Fruit fly (Drosophila melanogaster) whole organism, embryonic: ENCODE measurements around the gene Vps39.

ENCODE experiments used
- Atf-2 ChIP-seq: fragments of 200-800 bp; sonication (Bioruptor generic); optimal IDR thresholded peaks from 2 replicates; lab custom pipeline; 2016; ENCODE audit warnings: missing biosample characterization, missing genetic modification characterization
- BEAF-32 ChIP-seq: fragments of 200-800 bp; sonication (Bioruptor generic); optimal IDR thresholded peaks from 3 replicates; lab custom pipeline; 2017; ENCODE audit warnings: missing biosample characterization, missing genetic modification characterization, mild to moderate bottlenecking, moderate library complexity, missing genetic modification reagents
- Blimp-1 ChIP-seq: fragments of 200-800 bp; sonication (Bioruptor generic); optimal IDR thresholded peaks from 3 replicates; lab custom pipeline; 2018; ENCODE audit warnings: missing biosample characterization, missing genetic modification characterization, mild to moderate bottlenecking, moderate library complexity, missing genetic modification reagents
- CG10267 ChIP-seq: fragments of 200-800 bp; sonication (Bioruptor generic); optimal IDR thresholded peaks from 2 replicates; lab custom pipeline; 2018; ENCODE audit warnings: missing biosample characterization, mild to moderate bottlenecking, missing genetic modification characterization, moderate library complexity
- CG10543 ChIP-seq: fragments of 200-800 bp; sonication (Bioruptor generic); optimal IDR thresholded peaks from 3 replicates; lab custom pipeline; 2017; ENCODE audit warnings: missing biosample characterization, mild to moderate bottlenecking, missing genetic modification characterization, moderate library complexity
- CG11504 ChIP-seq: fragments of 200-800 bp; sonication (Bioruptor generic); optimal IDR thresholded peaks from 3 replicates; lab custom pipeline; 2019; ENCODE audit warnings: missing biosample characterization, mild to moderate bottlenecking, missing genetic modification characterization, moderate library complexity
- CG11696 ChIP-seq: fragments of 200-800 bp; sonication (Bioruptor generic); IDR thresholded peaks from 2 replicates; pipeline ENCODE4 v1.3.6; 2022; ENCODE audit warnings: missing biosample characterization, missing genetic modification characterization
- CG13424 ChIP-seq: fragments of 200-800 bp; sonication (Bioruptor generic); optimal IDR thresholded peaks from 2 replicates; lab custom pipeline; 2019; ENCODE audit warnings: missing biosample characterization, mild to moderate bottlenecking, missing genetic modification characterization, moderate library complexity
- CG16813 ChIP-seq: fragments of 200-800 bp; sonication (Bioruptor generic); IDR thresholded peaks from 3 replicates; pipeline ENCODE4 v1.3.6; 2022; ENCODE audit warnings: missing biosample characterization, missing genetic modification characterization; ENCODE audit not compliant: partially characterized antibody
- CG18262 ChIP-seq: fragments of 200-800 bp; optimal IDR thresholded peaks from 3 replicates; lab custom pipeline; 2019; ENCODE audit warnings: missing biosample characterization, mild to moderate bottlenecking, missing genetic modification characterization, moderate library complexity
- CG1832 ChIP-seq: fragments of 200-800 bp; sonication (Bioruptor generic); optimal IDR thresholded peaks from 2 replicates; lab custom pipeline; 2017; ENCODE audit warnings: missing biosample characterization, mild to moderate bottlenecking, missing genetic modification characterization, inconsistent platforms
- CG30020 ChIP-seq: fragments of 200-800 bp; optimal IDR thresholded peaks from 2 replicates; lab custom pipeline; 2019; ENCODE audit warnings: missing biosample characterization, mild to moderate bottlenecking, missing genetic modification characterization, moderate library complexity
- CG3281 ChIP-seq: fragments of 200-800 bp; sonication (Bioruptor generic); optimal IDR thresholded peaks from 3 replicates; lab custom pipeline; 2017; ENCODE audit warnings: missing biosample characterization, mild to moderate bottlenecking, missing genetic modification characterization
- CG33557 ChIP-seq: fragments of 200-800 bp; sonication (Bioruptor generic); optimal IDR thresholded peaks from 2 replicates; lab custom pipeline; 2019; ENCODE audit warnings: missing biosample characterization, mild to moderate bottlenecking, missing genetic modification characterization, moderate library complexity
- CG34422 ChIP-seq: fragments of 200-800 bp; sonication (Bioruptor generic); IDR thresholded peaks from 3 replicates; pipeline ENCODE4 v1.3.6; 2022; ENCODE audit warnings: missing biosample characterization, missing genetic modification characterization
- CG3726 ChIP-seq: fragments of 200-800 bp; sonication (Bioruptor generic); IDR thresholded peaks from 3 replicates; pipeline ENCODE4, ENCODE4 v1.3.6; 2022; ENCODE audit warnings: missing biosample characterization, missing genetic modification characterization
- CG4328 ChIP-seq: fragments of 200-800 bp; sonication (Bioruptor generic); optimal IDR thresholded peaks from 3 replicates; lab custom pipeline; 2017; ENCODE audit warnings: missing biosample characterization, missing genetic modification reagents, missing genetic modification characterization
- CG5953 ChIP-seq: fragments of 200-800 bp; sonication (Bioruptor generic); IDR thresholded peaks from 2 replicates; pipeline ENCODE4 v1.3.6; 2022; ENCODE audit warnings: missing biosample characterization, missing genetic modification characterization
- CG6654 ChIP-seq: fragments of 200-800 bp; sonication (Bioruptor generic); optimal IDR thresholded peaks from 2 replicates; lab custom pipeline; 2017; ENCODE audit warnings: missing biosample characterization, mild to moderate bottlenecking, missing genetic modification characterization
- CG7271 ChIP-seq: fragments of 200-800 bp; sonication (Bioruptor generic); optimal IDR thresholded peaks from 2 replicates; lab custom pipeline; 2018; ENCODE audit warnings: missing biosample characterization, mild to moderate bottlenecking, missing genetic modification characterization, moderate library complexity
- CG7928 ChIP-seq: fragments of 200-800 bp; sonication (Bioruptor generic); optimal IDR thresholded peaks from 2 replicates; lab custom pipeline; 2017; ENCODE audit warnings: missing biosample characterization, mild to moderate bottlenecking, missing genetic modification characterization
- CG8359 ChIP-seq: fragments of 200-800 bp; sonication (Bioruptor generic); optimal IDR thresholded peaks from 2 replicates; lab custom pipeline; 2017; ENCODE audit warnings: missing biosample characterization, mild to moderate bottlenecking, missing genetic modification characterization, borderline replicate concordance
- CG8924 ChIP-seq: fragments of 200-800 bp; optimal IDR thresholded peaks from 3 replicates; lab custom pipeline; 2019; ENCODE audit warnings: missing biosample characterization, mild to moderate bottlenecking, missing genetic modification characterization, moderate library complexity
- D19B ChIP-seq: fragments of 200-800 bp; sonication (Bioruptor generic); optimal IDR thresholded peaks from 2 replicates; lab custom pipeline; 2017; ENCODE audit warnings: missing biosample characterization, mild to moderate bottlenecking, missing genetic modification characterization
- Deaf1 ChIP-seq: fragments of 200-800 bp; optimal IDR thresholded peaks from 3 replicates; lab custom pipeline; 2019; ENCODE audit warnings: missing biosample characterization, mild to moderate bottlenecking, missing genetic modification characterization, moderate library complexity
- Dek ChIP-seq: fragments of 200-800 bp; sonication (Bioruptor generic); optimal IDR thresholded peaks from 3 replicates; lab custom pipeline; 2019; ENCODE audit warnings: missing biosample characterization, mild to moderate bottlenecking, missing genetic modification characterization, moderate library complexity
- E2f1 ChIP-seq: fragments of 200-800 bp; sonication (Bioruptor generic); IDR thresholded peaks from 2 replicates; pipeline ENCODE4 v1.3.6; 2022; ENCODE audit warnings: missing biosample characterization, missing genetic modification characterization
- Fer1 ChIP-seq: fragments of 200-800 bp; sonication (Bioruptor generic); optimal IDR thresholded peaks from 2 replicates; lab custom pipeline; 2017; ENCODE audit warnings: missing biosample characterization, mild to moderate bottlenecking, missing genetic modification characterization
- Meics ChIP-seq: fragments of 200-800 bp; sonication (Bioruptor generic); optimal IDR thresholded peaks from 2 replicates; lab custom pipeline; 2017; ENCODE audit warnings: missing biosample characterization, mild to moderate bottlenecking, missing genetic modification characterization
- Rx ChIP-seq: fragments of 200-800 bp; sonication (Bioruptor generic); IDR thresholded peaks from 2 replicates; pipeline ENCODE4 v1.3.6; 2022; ENCODE audit warnings: missing biosample characterization, missing genetic modification characterization
- ab ChIP-seq: fragments of 200-800 bp; sonication (Bioruptor generic); optimal IDR thresholded peaks from 2 replicates; lab custom pipeline; 2016; ENCODE audit warnings: missing biosample characterization, missing genetic modification characterization
- cas ChIP-seq: fragments of 200-800 bp; sonication (Bioruptor generic); IDR thresholded peaks from 2 replicates; pipeline ENCODE4 v1.3.6; 2022; ENCODE audit warnings: missing biosample characterization, missing genetic modification characterization
- cwo ChIP-seq: fragments of 200-800 bp; sonication (Bioruptor generic); optimal IDR thresholded peaks from 3 replicates; lab custom pipeline; 2017; ENCODE audit warnings: missing biosample characterization, missing genetic modification characterization, mild to moderate bottlenecking, moderate library complexity, missing genetic modification reagents
- ewg ChIP-seq: fragments of 200-800 bp; sonication (Bioruptor generic); optimal IDR thresholded peaks from 3 replicates; lab custom pipeline; 2017; ENCODE audit warnings: mild to moderate bottlenecking, missing biosample characterization, missing genetic modification reagents, missing genetic modification characterization
- gce ChIP-seq: fragments of 200-800 bp; sonication (Bioruptor generic); IDR thresholded peaks from 3 replicates; pipeline ENCODE4 v1.3.6; 2022; ENCODE audit warnings: missing biosample characterization, missing genetic modification characterization
- gcm2 ChIP-seq: fragments of 200-800 bp; sonication (Bioruptor generic); optimal IDR thresholded peaks from 2 replicates; lab custom pipeline; 2016; ENCODE audit warnings: missing biosample characterization, missing genetic modification characterization
- gem ChIP-seq: fragments of 200-800 bp; sonication (Bioruptor generic); optimal IDR thresholded peaks from 2 replicates; lab custom pipeline; 2019; ENCODE audit warnings: missing biosample characterization, mild to moderate bottlenecking, missing genetic modification characterization, moderate library complexity
- grn ChIP-seq: fragments of 200-800 bp; sonication (Bioruptor generic); optimal IDR thresholded peaks from 3 replicates; lab custom pipeline; 2017; ENCODE audit warnings: missing biosample characterization, missing genetic modification characterization
- hbn ChIP-seq: fragments of 200-800 bp; sonication (Bioruptor generic); IDR thresholded peaks from 2 replicates; pipeline ENCODE4 v1.3.6; 2022; ENCODE audit warnings: missing biosample characterization, missing genetic modification characterization; ENCODE audit not compliant: partially characterized antibody
- inv ChIP-seq: fragments of 200-800 bp; sonication (Bioruptor generic); IDR thresholded peaks from 2 replicates; pipeline ENCODE4 v1.3.6; 2022; ENCODE audit warnings: missing biosample characterization, missing genetic modification characterization; ENCODE audit not compliant: partially characterized antibody
- lmd ChIP-seq: fragments of 200-800 bp; sonication (Bioruptor generic); IDR thresholded peaks from 2 replicates; pipeline ENCODE4 v1.3.6; 2022; ENCODE audit warnings: missing biosample characterization, missing genetic modification characterization
- lola ChIP-seq, 3 experiments: fragments of >200 bp in 2 of 3; fragments of 200-800 bp in 1 of 3; sonication (Bioruptor generic) in 1 of 3; optimal IDR thresholded peaks; 2 replicates each; lab custom pipeline; 2017 to 2019; ENCODE audit warnings: missing biosample characterization in 3 of 3, missing genetic modification characterization in 3 of 3, mild to moderate bottlenecking in 1 of 3, moderate library complexity in 1 of 3
- odd ChIP-seq: fragments of 200-800 bp; sonication (Bioruptor generic); optimal IDR thresholded peaks from 2 replicates; lab custom pipeline; 2017; ENCODE audit warnings: missing biosample characterization, mild to moderate bottlenecking, missing genetic modification characterization
- salm ChIP-seq: fragments of 200-800 bp; sonication (Bioruptor generic); optimal IDR thresholded peaks from 2 replicates; lab custom pipeline; 2018; ENCODE audit warnings: missing biosample characterization, mild to moderate bottlenecking, missing genetic modification characterization
- slp2 ChIP-seq: fragments of 200-800 bp; sonication (Bioruptor generic); optimal IDR thresholded peaks from 2 replicates; lab custom pipeline; 2016; ENCODE audit warnings: missing biosample characterization, missing genetic modification characterization
- tio ChIP-seq: fragments of 200-800 bp; sonication (Bioruptor generic); optimal IDR thresholded peaks from 2 replicates; lab custom pipeline; 2017; ENCODE audit warnings: missing biosample characterization, missing genetic modification characterization, inconsistent platforms
- unpg ChIP-seq: fragments of 200-800 bp; sonication (Bioruptor generic); optimal IDR thresholded peaks from 3 replicates; lab custom pipeline; 2018; ENCODE audit warnings: missing biosample characterization, mild to moderate bottlenecking, missing genetic modification characterization, moderate library complexity
- zen ChIP-seq: fragments of 200-800 bp; sonication (Bioruptor generic); optimal IDR thresholded peaks from 3 replicates; lab custom pipeline; 2018; ENCODE audit warnings: missing biosample characterization, mild to moderate bottlenecking, missing genetic modification characterization, moderate library complexity

The Vps39 gene

dm6 chr3R:18297444-18298297 lies 23.4 kb upstream of the Vps39 start (continued):
- TF ChIP-seq Blimp-1 (peak; percentile 67), salm (tag; lab: Kevin White, UChicago) (no peak), grn (GFP tag; lab: Kevin White, UChicago) (no peak), CG33557 (GFP tag; lab: Kevin White, UChicago) (no peak), CG10543 (GFP tag; lab: Kevin White, UChicago) (no peak), lola (GFP tag; optimal IDR thresholded peaks at IDR 0.05; lab: Kevin White, UChicago) (no peak), gce (GFP tag; lab: Robert Waterston, UW) (no peak), ab (GFP tag; lab: Kevin White, UChicago) (no peak), CG11696 (GFP tag; lab: Robert Waterston, UW) (no peak), Rx (no peak), unpg (peak; percentile 22), Deaf1 (tag; lab: Kevin White, UChicago) (peak; percentile 34), slp2 (GFP tag; lab: Kevin White, UChicago) (no peak), CG7928 (GFP tag; lab: Kevin White, UChicago) (no peak), CG7271 (tag; lab: Kevin White, UChicago) (no peak), CG6654 (GFP tag; lab: Kevin White, UChicago) (no peak), CG16813 (no peak), CG10267 (tag; lab: Kevin White, UChicago) (no peak), cwo (no peak), ewg (GFP tag; lab: Kevin White, UChicago) (no peak), cas (no peak), gcm2 (no peak), zen (no peak), CG18262 (peak; percentile 22), inv (GFP tag; lab: Robert Waterston, UW) (no peak), Meics (GFP tag; lab: Kevin White, UChicago) (no peak), CG8924 (peak; percentile 12), D19B (no peak), E2f1 (GFP tag; lab: Robert Waterston, UW) (no peak), Atf-2 (GFP tag; lab: Kevin White, UChicago) (no peak), CG34422 (GFP tag; lab: Robert Waterston, UW) (no peak), CG3726 (no peak), CG5953 (GFP tag; lab: Robert Waterston, UW) (no peak), gem (peak; percentile 27), hbn (no peak), CG1832 (GFP tag; lab: Kevin White, UChicago) (no peak), CG30020 (tag; lab: Kevin White, UChicago) (no peak), Fer1 (GFP tag; lab: Kevin White, UChicago) (no peak), Dek (tag; lab: Kevin White, UChicago) (no peak), odd (GFP tag; lab: Kevin White, UChicago) (no peak), CG8359 (no peak), CG11504 (tag; lab: Kevin White, UChicago) (peak; percentile 1), CG3281 (GFP tag; lab: Kevin White, UChicago) (no peak), lmd (GFP tag; lab: Robert Waterston, UW) (0 out of 2 replicates have a peak, but pooled peaks have one; percentile 10), tio (no peak), BEAF-32 (GFP tag; lab: Kevin White, UChicago) (no peak), CG13424 (no peak), CG4328 (GFP tag; lab: Kevin White, UChicago) (no peak)
